Worm (Caenorhabditis elegans) whole organism, mixed stage, embryonic: ENCODE results near the gene str-209.

Source experiments
- elt-3 ChIP-seq: fragments of 150-350 bp; optimal IDR thresholded peaks from 2 replicates; lab custom pipeline; 2014; ENCODE audit warnings: missing biosample characterization, missing genetic modification characterization
- lin-13 ChIP-seq: fragments of 150-350 bp; optimal IDR thresholded peaks from 2 replicates; lab custom pipeline; 2014; ENCODE audit warnings: missing biosample characterization, missing genetic modification characterization
- lsy-2 ChIP-seq: fragments of 150-350 bp; optimal IDR thresholded peaks from 2 replicates; lab custom pipeline; 2014; ENCODE audit warnings: missing biosample characterization, missing genetic modification characterization
- mep-1 ChIP-seq: fragments of 150-350 bp; optimal IDR thresholded peaks from 2 replicates; lab custom pipeline; 2017; ENCODE audit warnings: missing biosample characterization, missing genetic modification reagents, missing genetic modification characterization, inconsistent platforms
- nhr-28 ChIP-seq: fragments of 150-350 bp; optimal IDR thresholded peaks from 2 replicates; lab custom pipeline; 2014; ENCODE audit warnings: missing biosample characterization, missing genetic modification characterization
- nhr-76 ChIP-seq: sonication (generic microtip); optimal IDR thresholded peaks from 2 replicates; lab custom pipeline; 2017; ENCODE audit warnings: missing biosample characterization, missing genetic modification characterization
- pha-4 ChIP-seq: fragments of 150-350 bp; optimal IDR thresholded peaks from 2 replicates; lab custom pipeline; 2018; ENCODE audit warnings: missing biosample characterization, missing genetic modification reagents, missing genetic modification characterization
- unc-120 ChIP-seq: sonication (generic microtip); optimal IDR thresholded peaks from 2 replicates; lab custom pipeline; 2017; ENCODE audit warnings: missing genetic modification characterization, missing compliant biosample characterization; ENCODE audit not compliant: poor library complexity, severe bottlenecking
- unc-62 ChIP-seq: fragments of 150-350 bp; optimal IDR thresholded peaks from 2 replicates; lab custom pipeline; 2014; ENCODE audit warnings: missing biosample characterization, missing genetic modification reagents, missing genetic modification characterization
- ztf-11 ChIP-seq: fragments of 150-350 bp; optimal IDR thresholded peaks from 2 replicates; lab custom pipeline; 2014; ENCODE audit warnings: missing biosample characterization, missing genetic modification characterization

- TF ChIP-seq unc-62 (GFP tag; lab: Kevin White, UChicago) (no peak), unc-120 (tag; lab: Kevin White, UChicago) (no peak), nhr-28 (tag; lab: Kevin White, UChicago) (no peak), lin-13 (tag; lab: Kevin White, UChicago) (no peak), mep-1 (tag; lab: Kevin White, UChicago) (no peak), lsy-2 (tag; lab: Kevin White, UChicago) (no peak), elt-3 (tag; lab: Kevin White, UChicago) (no peak), nhr-76 (tag; lab: Kevin White, UChicago) (no peak), pha-4 (tag; lab: Kevin White, UChicago) (no peak), ztf-11 (tag; lab: Kevin White, UChicago) (no peak)
Measured at ce11 chrV:4918091-4918624, 30.6 kb upstream of the str-209 start, which contains the start of gene C02E7.7.
